Worm (Caenorhabditis elegans) whole organism, L1 larva: ENCODE results near the gene C04E12.5.
"Not testable (repeated sequence)": the region's sequence is repeated elsewhere in the genome, so short reads cannot be mapped to it uniquely, and the experiment has no call there.

Experiments used
- ama-1 ChIP-seq: fragments of 150-350 bp; optimal IDR thresholded peaks from 2 replicates; lab custom pipeline; 2014
- ceh-90 ChIP-seq: sonication (generic microtip); optimal IDR thresholded peaks from 2 replicates; lab custom pipeline; 2016; ENCODE audit warnings: missing genetic modification characterization, missing compliant biosample characterization
- lin-39 ChIP-seq: fragments of 150-350 bp; optimal IDR thresholded peaks from 2 replicates; lab custom pipeline; 2014; ENCODE audit warnings: missing biosample characterization, missing genetic modification reagents, missing genetic modification characterization
- mep-1 ChIP-seq: fragments of 150-350 bp; optimal IDR thresholded peaks from 2 replicates; lab custom pipeline; 2014; ENCODE audit warnings: missing biosample characterization, missing genetic modification characterization
- snpc-4 ChIP-seq: fragments of 150-350 bp; optimal IDR thresholded peaks from 2 replicates; lab custom pipeline; 2014; ENCODE audit warnings: missing biosample characterization, missing genetic modification characterization

DNA sequence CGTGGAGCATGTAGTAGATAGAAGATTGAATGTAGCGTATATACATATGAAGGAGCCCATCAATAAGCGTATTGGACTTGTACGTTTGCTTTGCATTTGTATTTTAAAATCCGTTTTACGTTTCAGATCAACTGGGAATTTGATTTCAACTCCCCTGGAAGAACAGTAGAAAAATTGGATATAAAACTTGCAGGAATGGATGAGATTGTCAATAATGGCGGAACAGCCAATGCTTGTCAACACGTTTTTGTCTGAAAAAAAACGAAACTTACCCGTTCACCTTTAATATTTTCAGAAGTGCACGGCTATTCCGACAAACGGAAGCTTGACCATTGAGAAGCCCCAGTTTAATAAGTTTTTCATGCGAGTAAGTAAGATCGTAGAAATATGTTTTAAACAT, 9.4 kb downstream of the C04E12.5 start, which contains the start of gene C04E12.2:
- not testable (repeated sequence) for TF ChIP-seq snpc-4 (tag; lab: Kevin White, UChicago); lin-39 (tag; lab: Kevin White, UChicago); ceh-90 (tag; lab: Kevin White, UChicago); mep-1 (tag; lab: Kevin White, UChicago); ama-1 (lab: Kevin White, UChicago)
